Fruit fly (Drosophila melanogaster) Kc167 (cell line): ENCODE results near the gene CG32642.

ENCODE experiments used
- Myc ChIP-seq: fragments of >200 bp; optimal IDR thresholded peaks from 2 replicates; lab custom pipeline; 2017; ENCODE audit warnings: missing external identifiers
- Sin3A ChIP-seq: fragments of >200 bp; optimal IDR thresholded peaks from 2 replicates; lab custom pipeline; 2018; ENCODE audit warnings: missing external identifiers
- h ChIP-seq: fragments of >200 bp; optimal IDR thresholded peaks from 3 replicates; lab custom pipeline; 2018; ENCODE audit warnings: missing external identifiers
- insv ChIP-seq: fragments of >200 bp; optimal IDR thresholded peaks from 3 replicates; lab custom pipeline; 2018; ENCODE audit warnings: missing external identifiers
- psq ChIP-seq: fragments of >200 bp; optimal IDR thresholded peaks from 2 replicates; lab custom pipeline; 2017; ENCODE audit warnings: missing external identifiers
- ttk ChIP-seq: sonication (Bioruptor generic); optimal IDR thresholded peaks from 2 replicates; lab custom pipeline; 2017; ENCODE audit warnings: missing external identifiers

The CG32642 gene

DNA sequence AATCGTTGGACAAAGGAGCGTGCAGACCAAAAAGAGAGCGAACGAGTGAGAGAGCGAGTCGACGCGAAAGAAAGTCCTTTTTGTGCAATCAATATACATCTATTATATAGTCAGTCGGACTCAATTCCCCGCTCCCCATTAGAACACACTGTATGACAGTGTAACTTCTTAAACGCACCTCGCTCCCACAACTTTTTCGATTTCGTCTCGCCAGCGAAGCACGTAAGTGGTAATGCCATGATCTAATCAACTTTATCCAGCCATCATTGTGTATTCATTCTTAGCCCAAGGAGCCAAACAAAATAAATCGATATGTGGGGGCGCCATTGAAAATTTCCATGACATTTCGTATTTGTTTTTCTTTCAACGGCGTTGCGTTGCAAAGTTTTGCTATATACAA is 20.0 kb upstream of the CG32642 start:
- TF ChIP-seq insv (lab: Kevin White, UChicago) = no peak
- TF ChIP-seq ttk (lab: Kevin White, UChicago) = no peak
- no peak for TF ChIP-seq Sin3A (lab: Kevin White, UChicago)
- TF ChIP-seq h = no peak
- TF ChIP-seq Myc = no peak
- no peak for TF ChIP-seq psq (lab: Kevin White, UChicago)

DNA sequence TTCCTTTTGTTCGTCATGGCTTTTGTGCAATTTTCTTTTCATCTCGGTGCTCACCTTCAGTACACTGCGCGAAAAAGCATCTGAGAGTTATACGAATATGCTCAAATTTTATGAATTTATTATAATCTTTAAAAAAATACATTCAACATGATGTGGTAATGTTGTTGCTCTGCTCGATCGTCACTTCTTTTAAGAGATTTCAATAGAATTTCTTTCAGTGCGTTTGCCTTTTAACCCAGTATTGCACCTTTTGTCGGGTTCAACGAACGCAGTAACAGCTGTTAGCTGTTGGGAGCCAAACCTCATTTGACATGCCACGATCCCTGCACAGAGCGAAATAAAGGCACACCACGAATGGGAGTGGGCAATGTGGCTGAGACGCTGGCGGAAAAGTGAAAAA is 19.1 kb upstream of the CG32642 start:
- TF ChIP-seq insv (lab: Kevin White, UChicago) (no peak), Sin3A (lab: Kevin White, UChicago) (no peak), h (no peak), ttk (lab: Kevin White, UChicago) (no peak), psq (lab: Kevin White, UChicago) (no peak)

DNA sequence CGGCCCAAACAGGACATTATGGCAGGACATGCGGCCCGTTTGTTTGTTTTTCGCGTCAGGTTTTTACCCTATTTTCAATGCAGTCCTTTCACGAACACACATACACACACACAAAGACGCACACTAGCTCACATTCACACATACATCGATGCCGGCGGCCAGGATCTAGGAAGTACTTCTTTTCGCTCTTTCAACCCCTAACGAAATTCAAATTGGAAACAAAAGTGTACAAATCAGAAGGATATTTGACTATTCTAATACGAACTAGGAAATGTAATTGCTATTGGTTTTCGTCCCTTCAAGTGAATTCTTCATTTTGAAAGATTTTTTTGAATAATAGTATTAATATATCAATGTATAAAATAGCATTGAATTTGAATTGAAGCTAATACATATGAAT is 18.6 kb upstream of the CG32642 start:
- TF ChIP-seq psq (lab: Kevin White, UChicago) (no peak), h (no peak), insv (lab: Kevin White, UChicago) (no peak), Myc (no peak)

DNA sequence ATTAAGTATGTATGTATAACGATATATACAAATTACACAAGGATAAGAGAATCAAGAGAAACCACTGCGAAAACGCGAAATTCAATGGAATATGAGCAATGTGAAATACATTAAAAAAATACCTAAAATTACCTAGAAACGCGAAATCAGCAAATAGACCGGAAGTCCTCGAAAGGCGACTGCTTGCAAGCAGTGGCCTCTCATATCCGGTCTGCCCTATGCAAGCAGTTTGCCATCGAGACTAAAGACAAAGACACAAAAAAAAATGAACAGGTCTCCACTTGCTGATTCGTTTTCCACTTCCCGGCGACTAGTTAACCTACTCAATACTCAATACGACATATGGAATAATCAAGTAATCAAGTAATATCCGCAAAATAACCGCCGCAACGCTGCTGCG is 11.3 kb upstream of the CG32642 start:
- no peak for TF ChIP-seq ttk (lab: Kevin White, UChicago)
- TF ChIP-seq psq (lab: Kevin White, UChicago) = no peak
- TF ChIP-seq Sin3A (lab: Kevin White, UChicago) = no peak
- no peak for TF ChIP-seq insv (lab: Kevin White, UChicago)
- TF ChIP-seq Myc = no peak
- TF ChIP-seq h = no peak

DNA sequence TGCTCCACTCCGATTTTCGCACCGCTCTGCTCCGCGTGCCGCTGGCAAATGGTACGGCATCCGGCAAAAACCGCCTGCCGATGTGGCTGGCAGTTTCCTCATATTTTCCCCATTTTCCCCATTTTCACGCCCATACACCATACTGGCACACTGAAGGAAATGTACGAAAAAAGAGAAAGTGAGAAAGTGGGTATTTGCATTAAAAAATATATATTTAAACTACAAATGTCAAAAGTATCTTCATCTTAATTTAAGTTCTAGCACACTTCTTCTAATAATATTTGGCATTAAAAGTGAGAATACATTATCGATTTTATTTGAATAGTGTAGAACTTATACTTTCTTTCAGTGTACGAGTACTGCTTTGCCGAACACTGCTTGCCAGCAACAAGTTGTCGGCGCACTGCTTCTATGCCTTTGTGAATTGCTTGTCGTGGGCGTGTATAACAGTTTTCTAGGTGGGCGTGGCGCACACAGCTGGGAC is 1.6 kb upstream of the CG32642 start, which contains the start of gene hec:
TSS of gene hec (minus strand) at position 51 of the 484 bp plus-strand sequence.
- no peak for TF ChIP-seq ttk (lab: Kevin White, UChicago)
- no peak for TF ChIP-seq Sin3A (lab: Kevin White, UChicago)
- TF ChIP-seq h = no peak
- TF ChIP-seq psq (lab: Kevin White, UChicago) = no peak
- no peak for TF ChIP-seq insv (lab: Kevin White, UChicago)
- no peak for TF ChIP-seq Myc

DNA sequence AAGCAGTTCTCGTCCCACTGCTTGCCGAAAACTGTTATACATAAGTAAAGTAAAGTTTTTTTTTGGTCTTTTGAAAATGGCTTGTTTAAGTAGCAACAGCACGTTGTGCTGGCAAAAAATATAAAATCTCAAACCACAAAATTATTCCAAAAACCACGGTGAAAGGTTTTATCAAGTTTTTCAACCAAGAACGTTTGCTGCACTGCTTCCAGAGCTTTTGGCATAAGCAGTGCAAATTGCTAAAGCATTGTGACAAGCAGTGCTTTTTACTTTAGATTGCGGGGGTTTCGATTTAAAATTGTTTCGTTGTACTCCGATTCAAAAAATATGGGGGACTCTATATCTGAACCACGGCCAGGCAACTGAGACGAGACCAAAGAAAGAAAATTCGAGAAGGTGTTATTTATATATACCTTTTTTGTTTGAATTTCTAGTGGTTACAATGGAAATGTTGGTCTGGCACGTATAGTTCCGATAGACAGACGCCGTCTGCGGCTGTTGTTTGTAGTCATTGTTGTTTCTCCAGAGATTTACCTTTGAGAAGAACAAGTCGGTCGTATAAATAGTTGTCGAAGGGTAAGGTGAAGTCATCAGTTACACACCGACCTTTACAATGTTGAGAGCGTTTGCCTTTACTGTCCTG is 8.4 kb downstream of the CG32642 start, which contains the start of gene Mur11Da:
TSS of gene Mur11Da (plus strand) at position 593 of the 643 bp plus-strand sequence.
- TF ChIP-seq psq (lab: Kevin White, UChicago) (no peak), h (no peak), Myc (no peak), Sin3A (lab: Kevin White, UChicago) (no peak), ttk (lab: Kevin White, UChicago) (no peak), insv (lab: Kevin White, UChicago) (no peak)

DNA sequence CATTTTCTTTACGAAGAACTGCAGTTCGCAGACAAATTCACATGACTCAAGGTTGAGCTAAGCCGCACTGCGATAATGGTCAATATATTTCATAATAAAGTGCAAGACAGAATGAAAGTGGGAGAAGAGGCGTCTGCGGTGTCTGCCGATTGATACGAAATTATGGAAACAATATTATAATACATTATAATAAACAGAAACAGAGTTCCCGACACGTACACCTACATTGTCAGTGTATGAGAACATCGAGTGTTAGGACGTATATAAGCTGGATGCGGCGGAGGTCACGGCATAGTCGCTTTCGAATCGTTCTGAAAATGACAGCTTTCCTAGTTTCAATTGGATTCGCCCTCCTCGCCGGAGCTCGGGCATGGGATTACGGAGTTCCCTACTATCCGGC is 11.4 kb downstream of the CG32642 start, which contains the start of gene CG15721:
TSS of gene CG15721 (plus strand) at position 301 of the 400 bp plus-strand sequence.
- TF ChIP-seq Myc (no peak), insv (lab: Kevin White, UChicago) (no peak), h (no peak), Sin3A (lab: Kevin White, UChicago) (no peak), ttk (lab: Kevin White, UChicago) (no peak), psq (lab: Kevin White, UChicago) (no peak)

DNA sequence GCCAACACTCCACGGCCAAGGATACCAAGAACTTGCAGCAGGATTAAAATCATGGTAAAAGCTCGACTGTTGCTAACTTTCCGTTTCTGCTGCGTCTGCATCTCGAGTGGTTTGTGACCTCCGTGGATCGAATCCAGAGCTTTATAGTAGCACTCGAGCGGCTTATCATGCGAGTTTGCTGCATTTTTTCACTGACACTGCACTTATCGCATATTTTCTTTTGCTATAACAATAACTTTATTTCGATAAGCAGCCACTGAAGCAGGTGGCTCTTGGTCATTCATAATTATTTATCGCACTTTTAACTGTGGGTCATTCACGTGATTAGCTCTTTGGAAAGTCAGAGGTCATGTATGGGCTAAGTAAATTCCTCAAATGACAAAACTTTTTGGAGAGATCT is 17.1 kb downstream of the CG32642 start, which contains the start of gene CG12716:
TSS of gene CG12716 (minus strand) at position 101 of the 400 bp plus-strand sequence.
- TF ChIP-seq Sin3A (lab: Kevin White, UChicago) (no peak), h (no peak), Myc (no peak), insv (lab: Kevin White, UChicago) (no peak), ttk (lab: Kevin White, UChicago) (no peak), psq (lab: Kevin White, UChicago) (no peak)

DNA sequence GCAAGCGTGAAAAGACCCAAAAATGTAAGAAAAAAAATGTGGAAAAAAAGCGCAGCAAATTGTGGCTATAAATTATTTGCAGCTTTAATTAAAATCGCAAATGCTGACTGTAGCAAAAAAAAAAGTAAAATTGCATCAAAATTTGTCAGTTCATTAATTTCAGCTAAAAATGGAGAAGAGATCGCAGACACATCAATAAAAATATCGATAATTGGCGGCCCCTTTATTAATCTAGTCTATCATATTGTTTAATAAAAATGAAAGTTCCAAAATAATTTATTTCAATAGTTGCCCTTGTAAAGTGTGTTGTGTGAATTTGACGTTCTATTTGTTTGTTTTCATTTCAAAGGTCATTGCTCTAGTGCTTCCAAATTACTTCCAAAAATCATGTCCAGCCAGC is 25.2 kb downstream of the CG32642 start, which contains the start of gene CG32643:
TSS of gene CG32643 (plus strand) at position 301 of the 400 bp plus-strand sequence.
- TF ChIP-seq Myc = no peak
- TF ChIP-seq psq (lab: Kevin White, UChicago) = no peak
- TF ChIP-seq h = no peak
- TF ChIP-seq ttk (lab: Kevin White, UChicago) = no peak
- TF ChIP-seq insv (lab: Kevin White, UChicago) = no peak
- no peak for TF ChIP-seq Sin3A (lab: Kevin White, UChicago)

DNA sequence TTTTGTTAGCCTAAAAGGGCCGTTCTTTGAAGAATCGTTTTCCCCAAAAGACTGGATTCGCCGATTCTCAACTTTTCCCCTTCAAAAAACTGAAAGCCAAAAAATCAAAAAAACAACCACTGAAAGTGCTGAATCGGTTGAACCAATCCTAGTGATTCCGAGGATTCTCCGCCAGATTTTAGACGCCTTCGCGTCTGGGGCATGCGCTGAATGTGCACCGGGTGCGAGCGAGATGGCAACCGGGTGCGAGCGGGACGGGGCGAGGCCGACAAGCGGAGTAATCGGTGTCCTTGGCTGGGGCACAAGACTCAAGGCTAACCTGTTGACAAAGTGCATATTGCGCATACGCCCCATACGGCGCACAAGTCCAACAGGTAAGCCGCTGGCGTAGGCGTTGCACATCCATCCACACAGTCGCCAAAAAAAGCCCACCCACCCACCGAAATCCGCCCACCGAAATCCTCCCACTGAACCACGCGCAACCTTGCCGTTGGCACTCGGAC is 28.0 kb downstream of the CG32642 start:
- no peak for TF ChIP-seq psq (lab: Kevin White, UChicago)
- no peak for TF ChIP-seq h
- TF ChIP-seq insv (lab: Kevin White, UChicago) = no peak
- TF ChIP-seq Sin3A (lab: Kevin White, UChicago) = no peak
- TF ChIP-seq ttk (lab: Kevin White, UChicago) = no peak

DNA sequence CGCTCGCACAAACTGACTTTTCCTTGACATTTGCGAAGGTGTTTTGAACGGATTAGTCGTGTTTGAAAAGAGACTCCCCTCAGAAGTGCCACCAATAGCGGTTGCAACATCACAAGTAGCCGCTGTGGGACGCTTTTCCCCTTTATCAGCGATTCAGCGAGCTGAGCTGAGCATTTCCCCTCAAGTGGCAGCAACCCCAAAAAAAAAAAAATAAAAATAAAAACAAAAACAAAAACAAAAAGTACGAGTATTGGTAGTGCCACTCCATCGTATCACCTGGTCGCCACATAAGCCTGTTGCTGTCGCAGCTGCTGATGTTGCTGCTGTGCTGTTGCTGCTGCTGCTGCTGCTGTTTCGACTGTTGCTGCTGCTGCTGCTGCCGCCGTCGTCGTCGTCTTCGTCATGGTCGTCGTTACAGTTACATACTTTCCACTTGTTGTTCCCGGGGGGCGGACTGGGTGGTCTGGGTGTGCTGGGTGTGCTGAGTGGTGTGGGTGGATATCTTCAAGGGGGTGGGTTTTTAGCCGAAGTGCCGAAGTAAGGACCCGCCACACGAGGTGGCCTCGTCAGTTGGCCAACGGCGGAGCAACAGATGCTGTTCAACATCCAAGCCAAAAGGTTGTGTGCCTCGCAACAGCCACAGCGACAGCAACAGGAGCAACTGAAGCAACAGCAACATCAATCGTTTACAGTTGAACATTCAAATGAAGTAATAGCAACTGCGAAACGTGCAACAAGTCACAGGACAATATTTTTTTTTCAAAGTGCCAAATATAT is 29.2 kb downstream of the CG32642 start, which contains the start of gene rsh:
TSS of gene rsh (plus strand) at position 591 of the 777 bp plus-strand sequence.
- TF ChIP-seq h = no peak

DNA sequence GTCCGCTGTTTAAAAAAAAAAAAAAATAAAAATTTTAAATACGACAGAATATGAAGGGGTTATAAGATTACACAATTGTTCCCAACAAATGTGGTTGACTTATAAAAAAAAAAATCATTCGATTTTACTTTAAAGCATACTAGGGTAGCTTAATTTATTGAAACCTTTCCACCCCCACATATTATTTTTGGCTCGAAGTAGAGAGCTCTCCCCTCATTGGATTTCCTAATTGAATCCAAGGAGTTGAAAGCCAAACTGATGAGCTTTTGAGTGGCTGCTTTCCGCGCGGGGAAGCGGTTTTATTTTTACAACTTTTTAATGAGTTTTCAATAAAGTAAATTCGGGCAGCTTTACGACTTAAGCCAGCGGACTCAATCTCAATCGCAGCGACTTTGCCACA is 45.8 kb downstream of the CG32642 start, which contains the start of gene CG15719:
TSS of gene CG15719 (minus strand) at position 101 of the 400 bp plus-strand sequence.
- TF ChIP-seq psq (lab: Kevin White, UChicago) = no peak
- no peak for TF ChIP-seq insv (lab: Kevin White, UChicago)
- TF ChIP-seq h = no peak
- no peak for TF ChIP-seq ttk (lab: Kevin White, UChicago)
- TF ChIP-seq Myc = no peak
- no peak for TF ChIP-seq Sin3A (lab: Kevin White, UChicago)
